Worm (Caenorhabditis elegans): ENCODE results near the gene ten-1.

The ten-1 gene

DNA sequence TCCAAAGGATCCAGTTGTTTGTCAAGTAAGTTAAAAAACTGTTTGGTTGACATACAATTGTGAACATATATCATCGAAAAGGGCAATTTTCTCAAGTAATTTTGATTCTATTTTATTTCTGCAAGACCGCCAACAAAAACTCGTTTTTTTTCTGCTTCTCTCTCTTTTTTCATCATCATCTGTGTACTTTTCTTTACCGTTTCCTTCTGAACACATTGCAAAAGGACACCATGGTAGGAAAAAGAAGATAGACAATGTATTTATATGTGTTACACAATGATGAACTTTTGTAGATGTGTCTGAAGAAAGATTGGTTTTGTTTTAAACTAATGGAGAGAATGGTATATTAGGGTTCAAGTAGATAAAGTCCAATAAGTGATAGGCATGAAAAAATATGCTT is 21.8 kb upstream of the ten-1 start:
- TF ChIP-seq mab-9 (GFP tag; IDR thresholded peaks at IDR 0.05), result no peak
- no peak for TF ChIP-seq sptf-1 (tag; optimal IDR thresholded peaks at IDR 0.05)
- 0 out of 2 replicates have a peak, but pooled peaks have one; percentile 14 for TF ChIP-seq grh-1 (GFP tag; IDR thresholded peaks at IDR 0.05)
- TF ChIP-seq nhr-77 (tag; optimal IDR thresholded peaks at IDR 0.05), result no peak
- peak in 1 of 2 experiments; percentile 4 for TF ChIP-seq lsy-2 (tag; optimal IDR thresholded peaks at IDR 0.05)
- peak; percentile 39 for TF ChIP-seq lin-14 (GFP tag; optimal IDR thresholded peaks at IDR 0.05)

DNA sequence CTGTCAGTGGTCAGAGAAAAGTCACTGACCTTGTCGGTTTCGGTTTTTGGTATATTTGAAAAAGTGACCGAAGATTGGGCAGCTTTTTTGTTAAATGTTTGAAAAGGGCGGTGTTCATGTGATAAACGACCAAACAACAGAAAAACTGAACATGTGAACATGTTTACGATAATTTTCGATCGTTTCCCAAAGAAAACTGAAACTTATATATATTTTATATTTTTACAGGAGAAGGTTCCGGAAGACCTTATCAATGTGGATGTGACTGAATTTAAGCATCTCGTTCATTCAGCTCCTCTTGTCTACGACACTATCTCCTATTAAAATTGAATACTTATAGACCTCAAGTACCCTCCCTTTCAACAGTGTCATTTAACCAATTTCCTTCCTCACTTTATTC is 21.1 kb upstream of the ten-1 start:
- TF ChIP-seq lin-14 (GFP tag; optimal IDR thresholded peaks at IDR 0.05), result peak; percentile 19
- peak; percentile 70 for TF ChIP-seq nhr-85 (tag)
- TF ChIP-seq ztf-11 (tag; optimal IDR thresholded peaks at IDR 0.05), result no peak
- peak; percentile 3 for TF ChIP-seq nhr-71 (tag; optimal IDR thresholded peaks at IDR 0.05)
- no peak for TF ChIP-seq nhr-19 (GFP tag; conservative IDR thresholded peaks at IDR 0.05)
- TF ChIP-seq dpl-1 (GFP tag; optimal IDR thresholded peaks at IDR 0.05), result peak in 1 of 3 experiments; percentile 8

DNA sequence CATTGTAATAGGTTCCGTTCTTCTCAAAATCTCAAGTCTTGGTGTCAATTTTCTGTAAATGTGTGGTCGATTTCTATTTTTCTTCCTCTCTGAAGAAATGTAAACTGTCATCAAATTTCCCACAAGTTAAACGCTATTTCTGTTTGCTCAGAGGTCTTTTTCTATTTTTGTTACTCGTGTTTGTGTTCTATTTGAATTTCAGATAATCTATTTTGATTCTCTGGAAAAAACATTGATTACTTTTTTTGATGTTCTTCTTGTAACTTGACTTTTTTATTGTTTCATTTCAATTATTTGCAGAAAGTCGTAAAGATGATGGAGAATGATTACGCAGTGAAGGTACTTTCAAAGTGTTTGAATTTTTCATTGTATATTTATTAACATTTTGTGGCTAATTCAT is 18.2 kb upstream of the ten-1 start, which contains the start of gene lim-8:
Gene lim-8, plus strand, starts transcription at position 301 of the 400 bp plus-strand sequence.
- TF ChIP-seq dsc-1 (tag; optimal IDR thresholded peaks at IDR 0.05) (no peak), grh-1 (GFP tag; IDR thresholded peaks at IDR 0.05) (no peak), nhr-237 (tag; optimal IDR thresholded peaks at IDR 0.05) (no peak), nhr-84 (tag; optimal IDR thresholded peaks at IDR 0.05) (no peak), lin-15B (tag; optimal IDR thresholded peaks at IDR 0.05) (no peak), fos-1 (tag; optimal IDR thresholded peaks at IDR 0.05) (no peak)

DNA sequence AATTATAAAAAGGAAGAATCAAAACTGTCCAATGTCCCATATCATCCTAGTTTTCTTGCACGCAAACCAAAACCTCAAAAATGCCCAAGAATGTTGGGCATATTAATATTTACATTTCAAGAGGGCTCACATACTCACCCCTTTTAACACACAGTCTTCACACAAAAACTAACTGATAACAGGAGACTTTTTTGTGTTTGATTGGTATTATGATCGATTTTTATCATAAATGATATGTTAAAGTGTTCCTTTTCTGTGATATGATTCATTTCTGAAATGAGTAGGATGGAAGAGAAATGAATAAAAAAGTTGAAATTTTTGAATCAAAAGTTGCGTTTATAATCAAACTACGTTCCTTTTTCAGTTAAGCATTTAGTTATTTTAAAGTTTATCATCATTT is 17.6 kb upstream of the ten-1 start:
- TF ChIP-seq elt-2 (tag; optimal IDR thresholded peaks at IDR 0.05) (peak; percentile 47), nhr-76 (tag; optimal IDR thresholded peaks at IDR 0.05) (no peak)

DNA sequence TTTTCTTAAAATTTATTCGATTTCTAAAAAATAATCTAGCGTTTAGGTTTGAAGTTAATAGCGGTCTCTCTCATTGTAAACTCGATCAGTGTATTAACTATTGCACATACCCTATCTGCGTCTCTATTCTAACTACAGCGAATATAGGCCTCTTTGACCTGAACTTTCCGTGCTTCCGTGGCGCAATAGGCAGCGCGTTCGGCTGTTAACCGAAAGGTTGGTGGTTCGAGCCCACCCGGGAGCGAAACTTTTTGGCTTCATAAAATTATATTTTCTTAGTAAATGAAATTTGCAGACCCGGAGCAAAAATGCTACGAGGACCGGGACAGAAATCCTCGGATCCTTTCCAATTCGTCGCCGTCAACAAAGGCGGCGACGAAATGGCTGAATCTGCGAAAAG is 15.3 kb upstream of the ten-1 start:
- TF ChIP-seq aha-1 (tag; optimal IDR thresholded peaks at IDR 0.05) (no peak), unc-98 (GFP tag; IDR thresholded peaks at IDR 0.05) (no peak), vab-15 (tag; optimal IDR thresholded peaks at IDR 0.05) (no peak), grh-1 (GFP tag; IDR thresholded peaks at IDR 0.05) (no peak), mef-2 (tag; optimal IDR thresholded peaks at IDR 0.05) (no peak), ztf-4 (tag; optimal IDR thresholded peaks at IDR 0.05) (no peak), efl-1 (optimal IDR thresholded peaks at IDR 0.05) (peak; percentile 25 to 34), efl-1 (GFP tag; optimal IDR thresholded peaks at IDR 0.05 in 1 of 2) (peak; percentile 14 to 85), alr-1 (tag; optimal IDR thresholded peaks at IDR 0.05; ENCODE audit: borderline replicate concordance) (no peak), irx-1 (tag; optimal IDR thresholded peaks at IDR 0.05) (no peak), nhr-76 (tag; optimal IDR thresholded peaks at IDR 0.05) (no peak), dpl-1 (GFP tag; optimal IDR thresholded peaks at IDR 0.05) (peak in 1 of 3 experiments; percentile 19), blmp-1 (tag; optimal IDR thresholded peaks at IDR 0.05) (peak; percentile 6), ama-1 (optimal IDR thresholded peaks at IDR 0.05) (no peak), ceh-63 (GFP tag; optimal IDR thresholded peaks at IDR 0.05) (no peak), xbp-1 (tag; optimal IDR thresholded peaks at IDR 0.05) (no peak), fos-1 (tag; optimal IDR thresholded peaks at IDR 0.05) (no peak), egl-13 (tag; optimal IDR thresholded peaks at IDR 0.05) (no peak), skn-1 (tag; optimal IDR thresholded peaks at IDR 0.05) (peak; percentile 18), lsy-2 (tag; optimal IDR thresholded peaks at IDR 0.05) (peak in 1 of 2 experiments; percentile 58), ceh-88 (GFP tag; IDR thresholded peaks at IDR 0.05) (no peak), elt-2 (tag; optimal IDR thresholded peaks at IDR 0.05) (peak; percentile 24), nhr-20 (tag; optimal IDR thresholded peaks at IDR 0.05) (peak; percentile 49), lin-13 (GFP tag; optimal IDR thresholded peaks at IDR 0.05) (no peak), nhr-84 (tag; optimal IDR thresholded peaks at IDR 0.05) (no peak), sptf-1 (tag; optimal IDR thresholded peaks at IDR 0.05) (no peak), unc-62 (GFP tag; optimal IDR thresholded peaks at IDR 0.05) (no peak), nhr-85 (tag) (peak; percentile 58), sox-4 (tag; optimal IDR thresholded peaks at IDR 0.05) (no peak), nhr-71 (tag; optimal IDR thresholded peaks at IDR 0.05) (peak; percentile 50), nhr-19 (GFP tag; conservative IDR thresholded peaks at IDR 0.05) (peak; percentile 59), nhr-28 (tag; optimal IDR thresholded peaks at IDR 0.05) (no peak), unc-130 (tag; optimal IDR thresholded peaks at IDR 0.05) (peak; percentile 12), isw-1 (GFP tag; IDR thresholded peaks at IDR 0.05) (no peak), rnt-1 (tag; optimal IDR thresholded peaks at IDR 0.05) (peak; percentile 46), elt-3 (tag; optimal IDR thresholded peaks at IDR 0.05) (peak in 1 of 6 experiments; percentile 6), zag-1 (tag; optimal IDR thresholded peaks at IDR 0.05) (no peak), ceh-82 (tag; optimal IDR thresholded peaks at IDR 0.05) (no peak)

All from whole organism, L1 larva.